Worm (Caenorhabditis elegans) whole organism, L4/young adult: ENCODE results near the gene F49F1.4.

Experiments used
- dao-5 ChIP-seq: sonication (generic microtip); optimal IDR thresholded peaks from 2 replicates; lab custom pipeline; 2016; ENCODE audit warnings: missing genotype, missing genetic modification characterization, moderate library complexity, missing compliant biosample characterization
- him-1 ChIP-seq: sonication (generic microtip); optimal IDR thresholded peaks from 2 replicates; lab custom pipeline; 2016; ENCODE audit warnings: missing genotype, missing genetic modification reagents, missing genetic modification characterization, missing compliant biosample characterization

ce11 chrIV:4144784-4145183, 29.2 kb upstream of the F49F1.4 start, which contains the start of gene R07C12.3:
- no peak for TF ChIP-seq him-1 (tag; lab: Kevin White, UChicago)
- TF ChIP-seq dao-5, result no peak
